Worm (Caenorhabditis elegans): ENCODE results near the gene ife-1.

Gene ife-1

DNA sequence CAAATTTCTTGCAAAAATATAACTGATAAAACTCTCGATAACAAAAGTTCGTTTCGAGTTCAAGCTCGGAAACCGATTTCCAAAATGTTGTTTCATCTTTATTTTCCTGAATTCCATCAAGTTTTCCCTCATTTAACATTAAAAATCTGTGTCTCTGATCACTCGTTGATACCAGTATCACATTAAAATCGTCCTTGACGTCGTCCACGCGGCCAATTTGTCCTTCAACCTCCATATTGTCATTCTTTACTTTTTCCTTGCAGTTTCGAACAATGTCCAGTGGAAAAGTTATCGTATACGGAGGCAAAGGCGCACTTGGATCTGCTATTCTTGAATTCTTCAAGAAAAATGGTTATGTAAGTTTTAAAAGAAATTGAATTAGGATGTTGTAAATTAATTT is 50.4 kb downstream of the ife-1 start, which contains the start of gene qdpr-1:
Gene qdpr-1, plus strand, starts transcription at position 264 of the 400 bp plus-strand sequence.
- no peak for TF ChIP-seq D1046.2 (GFP tag; IDR thresholded peaks at IDR 0.05)
- no peak for TF ChIP-seq nhr-111 (GFP tag; optimal IDR thresholded peaks at IDR 0.05)
- TF ChIP-seq lin-1 (GFP tag; IDR thresholded peaks at IDR 0.05): no peak
- TF ChIP-seq daf-8 (GFP tag; IDR thresholded peaks at IDR 0.05): no peak
- TF ChIP-seq mxl-3 (GFP tag; optimal IDR thresholded peaks at IDR 0.05): peak; percentile 43
- no peak for TF ChIP-seq Y75B8A.6 (GFP tag; IDR thresholded peaks at IDR 0.05)
